Worm (Caenorhabditis elegans) whole organism, L4/young adult: ENCODE measurements around the gene ZK1086.2.

Experiments used
- dao-5 ChIP-seq: sonication (generic microtip); optimal IDR thresholded peaks from 2 replicates; lab custom pipeline; 2016; ENCODE audit warnings: missing genotype, missing genetic modification characterization, moderate library complexity, missing compliant biosample characterization
- him-1 ChIP-seq: sonication (generic microtip); optimal IDR thresholded peaks from 2 replicates; lab custom pipeline; 2016; ENCODE audit warnings: missing genotype, missing genetic modification reagents, missing genetic modification characterization, missing compliant biosample characterization

DNA sequence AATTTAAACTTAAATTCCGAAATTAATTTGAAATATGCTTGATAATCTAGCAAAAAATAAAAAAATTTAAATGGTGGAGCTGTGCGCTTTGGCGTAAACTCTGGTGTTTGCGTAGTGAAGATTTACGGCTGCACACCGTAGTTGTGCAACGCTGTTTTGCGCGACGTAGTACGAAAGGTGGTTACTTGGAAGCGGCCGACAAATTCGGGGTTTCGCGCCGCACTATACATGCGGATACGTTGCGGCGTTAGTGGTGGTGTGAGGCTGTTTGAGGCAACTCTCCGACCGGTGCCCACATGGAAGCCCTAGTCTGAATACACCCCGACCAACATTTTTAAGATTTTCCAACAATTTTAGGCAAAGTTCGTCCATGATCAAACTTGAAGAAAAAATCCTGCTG, 40.0 kb upstream of the ZK1086.2 start:
- TF ChIP-seq him-1 (tag; lab: Kevin White, UChicago) (no peak), dao-5 (tag; lab: Kevin White, UChicago) (no peak)
